Worm (Caenorhabditis elegans) whole organism, L4/young adult: ENCODE measurements around the gene K05F6.10.

Experiments used
- W03F9.2 ChIP-seq: fragments of 150-350 bp; optimal IDR thresholded peaks from 2 replicates; lab custom pipeline; 2014; ENCODE audit warnings: missing biosample characterization, missing genetic modification characterization
- dao-5 ChIP-seq: sonication (generic microtip); optimal IDR thresholded peaks from 2 replicates; lab custom pipeline; 2016; ENCODE audit warnings: missing genotype, missing genetic modification characterization, moderate library complexity, missing compliant biosample characterization
- him-1 ChIP-seq: sonication (generic microtip); optimal IDR thresholded peaks from 2 replicates; lab custom pipeline; 2016; ENCODE audit warnings: missing genotype, missing genetic modification reagents, missing genetic modification characterization, missing compliant biosample characterization

The K05F6.10 gene

DNA sequence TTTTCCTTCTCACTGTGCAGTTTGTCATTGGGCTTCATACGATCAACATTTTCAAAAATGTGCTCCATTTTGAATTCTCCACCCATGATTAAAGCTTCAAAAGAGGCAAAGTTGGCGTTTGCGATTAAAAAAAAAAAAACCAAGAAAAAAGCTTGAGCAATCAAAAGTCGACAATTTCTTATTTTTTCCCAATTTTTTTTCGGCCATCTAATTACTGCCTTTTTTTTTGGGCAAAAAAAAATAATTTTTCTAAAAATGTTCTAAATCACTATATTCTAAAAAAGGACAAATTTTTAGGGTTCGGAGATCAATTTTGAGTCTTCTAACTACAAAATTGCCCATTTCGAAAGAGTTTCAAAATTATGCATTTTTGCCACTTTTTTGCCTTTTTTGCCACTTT, at the start of gene K05F6.10:
K05F6.10 (minus strand) TSS at position 101 of the 400 bp plus-strand sequence.
- TF ChIP-seq W03F9.2 (tag; lab: Kevin White, UChicago) (no peak), dao-5 (tag; lab: Kevin White, UChicago) (no peak), him-1 (tag; lab: Kevin White, UChicago) (no peak)

DNA sequence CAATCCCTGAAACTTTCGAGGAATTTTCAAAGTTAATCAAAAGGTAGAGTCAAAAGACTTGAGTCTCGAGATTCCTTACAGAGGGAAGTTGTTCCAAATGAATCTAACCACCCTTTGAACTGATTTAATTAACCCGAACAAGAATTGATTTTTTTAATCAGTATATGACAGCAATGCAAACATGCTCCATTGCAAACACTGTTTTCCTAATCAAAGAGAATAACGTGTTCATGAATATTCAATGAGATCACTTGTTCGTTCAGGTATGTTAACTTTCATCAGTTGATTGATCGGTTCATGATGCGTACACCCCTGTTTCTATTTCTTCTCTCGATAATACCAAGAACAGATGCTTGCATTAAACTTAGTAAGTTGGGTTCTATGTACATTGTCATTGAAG, 49.7 kb upstream of the K05F6.10 start, which contains the start of gene C08E3.14:
C08E3.14 (plus strand) TSS at position 301 of the 400 bp plus-strand sequence.
- TF ChIP-seq him-1 (tag; lab: Kevin White, UChicago) (no peak), dao-5 (tag; lab: Kevin White, UChicago) (no peak), W03F9.2 (tag; lab: Kevin White, UChicago) (no peak)

DNA sequence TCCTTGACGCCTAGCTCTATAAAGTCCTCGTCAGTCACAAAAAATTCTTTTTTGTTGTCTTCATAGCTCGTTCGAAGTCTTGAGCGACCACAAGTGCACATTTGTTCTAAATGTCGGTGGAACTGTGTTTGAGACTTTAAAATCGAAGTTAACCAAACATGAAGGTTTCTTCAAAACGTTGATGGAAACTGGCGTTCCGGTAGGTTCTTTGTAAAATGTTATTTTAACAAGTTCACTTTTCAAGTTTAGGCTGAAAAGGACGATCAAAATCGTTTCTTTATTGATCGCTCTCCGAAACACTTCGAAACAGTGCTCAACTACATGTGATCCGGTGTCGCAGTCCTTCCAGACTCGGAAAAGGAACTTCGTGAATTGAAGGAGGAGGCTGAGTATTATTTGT, 48.6 kb upstream of the K05F6.10 start, which contains the start of gene fbxa-160:
fbxa-160 (minus strand) TSS at position 101 of the 400 bp plus-strand sequence.
- TF ChIP-seq W03F9.2 (tag; lab: Kevin White, UChicago) (no peak), him-1 (tag; lab: Kevin White, UChicago) (no peak), dao-5 (tag; lab: Kevin White, UChicago) (no peak)

DNA sequence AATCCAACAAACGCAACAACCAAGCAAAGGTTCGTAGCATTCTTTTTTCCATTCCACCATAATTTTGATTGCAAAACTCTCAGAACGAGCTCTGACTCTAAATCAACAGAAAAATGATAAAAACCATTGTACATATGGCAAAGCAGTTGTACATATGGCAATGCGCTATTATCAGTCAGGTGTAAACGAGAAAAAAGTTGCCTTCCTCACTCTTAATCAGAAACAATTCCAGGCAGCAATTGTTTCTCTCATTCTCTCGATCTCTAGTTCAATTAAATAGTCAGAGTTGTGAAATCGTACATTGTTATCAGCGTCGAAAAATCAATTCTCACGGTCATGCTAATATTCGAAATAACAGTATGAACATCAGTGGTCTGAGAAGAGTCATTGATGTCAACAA, 45.9 kb upstream of the K05F6.10 start:
- TF ChIP-seq dao-5 (tag; lab: Kevin White, UChicago) (no peak), him-1 (tag; lab: Kevin White, UChicago) (no peak), W03F9.2 (tag; lab: Kevin White, UChicago) (no peak)

DNA sequence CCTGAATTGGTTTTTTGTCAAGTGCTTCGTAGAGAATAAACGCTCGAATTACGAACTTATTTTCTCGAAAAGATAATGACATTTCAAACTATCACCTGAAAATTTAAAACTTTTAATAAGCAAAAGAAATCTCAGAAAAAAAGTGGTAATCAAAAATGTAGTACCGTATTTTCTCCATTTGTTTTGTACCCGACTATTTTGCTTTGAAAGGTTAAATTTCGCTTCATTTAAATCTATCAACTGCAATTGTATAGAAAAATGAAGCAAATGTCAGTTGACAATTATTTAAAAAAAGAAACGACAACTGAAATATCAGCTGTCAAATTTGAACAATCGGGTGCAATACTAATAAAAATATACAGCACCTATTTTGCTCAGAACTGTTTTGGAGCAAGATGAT, 45.2 kb upstream of the K05F6.10 start, which contains the start of gene fbxa-158:
fbxa-158 (minus strand) TSS at position 101 of the 400 bp plus-strand sequence.
- TF ChIP-seq W03F9.2 (tag; lab: Kevin White, UChicago): no peak
- TF ChIP-seq dao-5 (tag; lab: Kevin White, UChicago): no peak
- TF ChIP-seq him-1 (tag; lab: Kevin White, UChicago): no peak

DNA sequence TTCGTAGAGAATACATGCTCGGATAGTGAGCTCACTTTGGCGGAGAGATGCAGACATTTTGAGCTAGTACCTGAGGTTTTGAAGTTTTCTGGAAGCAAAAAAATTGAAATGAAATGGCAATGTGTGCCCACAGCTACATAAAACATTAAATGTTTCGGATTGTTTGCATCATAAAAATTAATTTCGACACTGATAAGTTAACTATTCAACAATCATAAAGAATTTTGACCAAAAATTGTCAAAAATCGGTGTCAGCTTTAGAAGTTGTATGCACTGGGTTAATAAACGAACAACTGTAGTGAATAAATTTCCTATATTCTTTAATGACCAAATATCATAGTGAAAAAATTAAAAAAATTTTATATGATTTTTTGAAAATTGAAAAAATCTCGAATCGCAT, 43.0 kb upstream of the K05F6.10 start, which contains the start of gene fbxa-166:
fbxa-166 (minus strand) TSS at position 101 of the 400 bp plus-strand sequence.
- TF ChIP-seq W03F9.2 (tag; lab: Kevin White, UChicago): no peak

DNA sequence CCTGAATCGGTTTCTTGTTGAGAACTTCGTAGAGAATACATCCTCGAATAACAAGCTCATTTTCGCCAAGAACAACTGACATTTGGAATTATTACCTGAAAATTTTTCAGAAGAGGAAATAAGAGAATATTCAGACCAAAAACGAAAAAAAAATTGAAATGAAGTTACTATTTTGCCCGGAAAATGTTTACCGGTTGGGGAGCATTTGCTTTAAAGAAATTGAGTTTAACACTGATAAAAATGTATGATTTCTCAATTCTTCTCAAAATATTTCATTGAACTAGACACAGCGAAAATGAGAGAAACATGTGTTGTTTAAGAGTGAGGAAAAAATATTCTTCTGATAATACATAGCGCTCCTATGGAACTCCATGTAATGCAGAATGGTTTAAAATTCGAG, 40.5 kb upstream of the K05F6.10 start, which contains the start of gene fbxa-165:
fbxa-165 (minus strand) TSS at position 101 of the 400 bp plus-strand sequence.
- no peak for TF ChIP-seq dao-5 (tag; lab: Kevin White, UChicago)
- TF ChIP-seq him-1 (tag; lab: Kevin White, UChicago): no peak
- no peak for TF ChIP-seq W03F9.2 (tag; lab: Kevin White, UChicago)

DNA sequence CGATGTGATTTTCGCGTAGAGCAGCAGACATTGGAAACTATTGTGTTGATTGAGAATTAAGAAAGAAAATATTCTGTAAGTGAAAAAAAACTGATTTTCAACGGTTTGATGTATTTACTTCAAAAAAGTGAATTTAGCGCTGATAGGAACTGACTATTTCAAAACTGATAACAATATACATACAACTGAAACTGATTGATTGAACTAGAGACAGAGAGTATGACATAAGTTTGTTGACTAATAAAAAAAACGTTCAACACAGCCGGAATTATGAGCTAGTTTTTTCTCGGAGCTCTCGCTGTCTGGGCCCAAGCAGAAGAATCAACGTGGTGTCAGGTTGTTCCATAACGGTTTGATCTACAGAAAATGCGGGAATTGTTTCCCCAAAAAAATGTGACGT, 38.0 kb upstream of the K05F6.10 start, which contains the start of gene fbxa-164:
fbxa-164 (minus strand) TSS at position 101 of the 400 bp plus-strand sequence.
- no peak for TF ChIP-seq dao-5 (tag; lab: Kevin White, UChicago)
- no peak for TF ChIP-seq him-1 (tag; lab: Kevin White, UChicago)
- no peak for TF ChIP-seq W03F9.2 (tag; lab: Kevin White, UChicago)

DNA sequence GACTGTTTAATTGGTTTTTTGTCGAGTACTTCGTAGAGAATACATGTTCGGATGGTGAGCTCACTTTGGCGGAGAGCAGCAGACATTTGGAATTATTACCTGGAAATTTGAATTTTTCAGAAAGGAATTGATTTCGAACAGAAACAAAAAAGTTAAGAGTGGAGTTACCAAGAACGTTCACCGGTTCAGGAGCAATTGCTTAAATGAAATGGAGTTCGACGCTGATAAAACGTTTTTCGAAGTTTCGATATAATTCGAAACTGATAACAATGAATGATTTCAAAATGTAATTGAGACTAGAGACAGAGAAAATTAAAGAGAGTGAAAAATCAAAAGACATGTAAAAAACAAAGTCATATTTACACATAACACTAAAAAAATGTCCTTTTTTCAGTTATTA, 34.7 kb upstream of the K05F6.10 start, which contains the start of gene fbxa-163:
fbxa-163 (minus strand) TSS at position 101 of the 400 bp plus-strand sequence.
- TF ChIP-seq him-1 (tag; lab: Kevin White, UChicago) (no peak), W03F9.2 (tag; lab: Kevin White, UChicago) (no peak), dao-5 (tag; lab: Kevin White, UChicago) (no peak)

DNA sequence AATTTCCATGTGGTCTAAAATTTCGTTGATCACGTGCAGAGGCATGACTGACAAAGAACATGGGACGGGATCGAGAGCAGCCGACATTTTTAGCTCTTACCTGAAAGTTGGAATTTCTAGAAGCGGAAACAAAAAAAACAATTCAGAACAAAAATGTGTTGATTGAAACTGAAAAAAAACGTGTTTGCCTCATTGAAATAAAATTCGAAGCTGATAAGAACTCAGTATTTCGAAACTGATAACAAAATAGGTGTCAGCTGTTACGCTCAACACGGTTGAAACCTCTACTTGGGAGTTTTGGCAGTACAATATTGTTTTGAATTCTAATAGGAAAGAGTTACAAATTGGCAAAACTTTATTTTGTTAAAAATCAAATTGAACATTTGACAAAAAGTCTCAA, 33.0 kb upstream of the K05F6.10 start:
- TF ChIP-seq him-1 (tag; lab: Kevin White, UChicago) (no peak), W03F9.2 (tag; lab: Kevin White, UChicago) (no peak), dao-5 (tag; lab: Kevin White, UChicago) (no peak)

DNA sequence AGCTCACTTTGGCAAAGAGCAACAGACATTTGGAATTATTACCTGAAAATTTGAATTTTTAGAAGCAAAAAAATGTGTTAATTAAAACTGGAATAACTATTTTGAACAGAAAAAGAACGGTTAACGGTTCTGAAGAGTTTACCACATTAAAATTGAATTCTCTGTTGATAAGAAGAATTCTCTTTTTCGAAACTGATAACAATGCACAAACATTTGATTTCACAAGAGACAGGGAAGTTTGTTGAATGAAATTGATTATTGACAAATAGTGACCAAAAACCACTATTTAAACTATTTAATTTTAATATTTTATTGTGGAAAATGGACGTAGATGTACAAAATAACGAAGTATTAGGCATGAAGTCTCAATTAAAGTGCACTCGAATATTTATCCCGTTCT, 31.6 kb upstream of the K05F6.10 start:
- TF ChIP-seq dao-5 (tag; lab: Kevin White, UChicago) (no peak), him-1 (tag; lab: Kevin White, UChicago) (no peak), W03F9.2 (tag; lab: Kevin White, UChicago) (no peak)

DNA sequence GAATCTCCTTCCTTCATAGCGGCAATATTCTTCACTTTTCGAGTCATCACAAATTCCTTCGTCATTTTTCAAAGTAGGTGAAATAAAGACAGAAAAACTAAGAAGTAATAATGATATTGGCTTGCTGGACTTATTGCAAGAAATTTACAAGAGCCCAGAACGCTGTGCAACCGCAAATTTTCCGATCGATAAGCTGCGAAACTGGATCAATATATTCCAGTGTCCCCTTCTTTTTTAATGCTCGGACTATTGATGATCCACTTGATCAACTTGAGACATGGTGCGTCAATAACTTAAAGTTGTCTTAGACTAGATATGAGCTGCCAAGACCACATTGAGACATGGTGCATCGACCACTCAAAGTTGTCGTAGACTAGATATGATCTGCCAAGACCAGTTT, 30.1 kb upstream of the K05F6.10 start, which contains the start of gene bath-33:
bath-33 (minus strand) TSS at position 101 of the 400 bp plus-strand sequence.
- TF ChIP-seq dao-5 (tag; lab: Kevin White, UChicago): no peak
- TF ChIP-seq W03F9.2 (tag; lab: Kevin White, UChicago): no peak
- TF ChIP-seq him-1 (tag; lab: Kevin White, UChicago): no peak

DNA sequence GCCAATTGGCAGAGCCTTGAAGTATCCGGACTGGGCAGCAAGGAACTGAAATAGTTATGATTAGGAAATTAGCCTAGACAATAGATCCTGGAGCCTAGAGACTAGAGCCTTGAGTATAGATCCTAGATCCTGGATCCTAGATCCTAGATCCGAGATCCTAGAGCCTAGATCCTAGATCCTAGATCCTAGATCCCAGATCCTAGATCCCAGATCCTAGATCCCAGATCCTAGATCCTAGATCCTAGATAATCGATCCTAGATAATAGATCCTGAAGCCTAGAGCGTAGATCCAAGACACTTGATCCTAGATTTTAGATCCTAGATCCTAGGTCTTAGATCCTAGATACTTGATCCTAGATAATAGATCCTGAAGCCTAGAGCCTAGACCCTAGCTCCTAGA, 29.1 kb upstream of the K05F6.10 start:
- no peak for TF ChIP-seq dao-5 (tag; lab: Kevin White, UChicago)
- no peak for TF ChIP-seq W03F9.2 (tag; lab: Kevin White, UChicago)
- TF ChIP-seq him-1 (tag; lab: Kevin White, UChicago): no peak

DNA sequence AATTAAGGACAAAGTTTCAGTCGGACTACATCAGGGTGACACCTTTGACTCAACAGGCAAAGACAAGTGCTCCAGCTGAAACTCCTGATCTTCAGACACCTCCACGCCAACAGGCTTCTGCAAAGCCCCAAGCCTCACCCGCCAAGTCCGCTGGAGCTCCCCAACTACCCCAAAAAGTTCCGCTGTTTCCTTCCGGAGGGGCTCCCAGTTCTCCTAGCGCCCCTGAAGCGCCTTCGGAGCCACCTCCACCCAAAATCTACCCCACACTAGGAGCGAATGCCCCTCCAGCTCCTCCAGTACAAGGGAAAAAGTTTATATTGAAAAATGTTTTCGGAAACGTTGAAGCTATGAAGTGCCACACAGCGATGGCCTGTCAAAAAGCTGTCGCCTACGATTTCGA, 27.1 kb upstream of the K05F6.10 start:
- TF ChIP-seq W03F9.2 (tag; lab: Kevin White, UChicago) (no peak), dao-5 (tag; lab: Kevin White, UChicago) (no peak), him-1 (tag; lab: Kevin White, UChicago) (no peak)
